Fruit fly (Drosophila melanogaster) ovary, adult (tissue): ENCODE results near the gene sky.
A peak's percentile ranks its signal among the peaks of the same experiment; 100 is the strongest.

Source experiments
- CG17801 ChIP-seq: fragments of 200-800 bp; optimal IDR thresholded peaks from 2 replicates; lab custom pipeline; 2019; ENCODE audit warnings: missing biosample characterization, mild to moderate bottlenecking, missing genetic modification characterization, moderate library complexity; ENCODE audit not compliant: partially characterized antibody

sky gene

DNA sequence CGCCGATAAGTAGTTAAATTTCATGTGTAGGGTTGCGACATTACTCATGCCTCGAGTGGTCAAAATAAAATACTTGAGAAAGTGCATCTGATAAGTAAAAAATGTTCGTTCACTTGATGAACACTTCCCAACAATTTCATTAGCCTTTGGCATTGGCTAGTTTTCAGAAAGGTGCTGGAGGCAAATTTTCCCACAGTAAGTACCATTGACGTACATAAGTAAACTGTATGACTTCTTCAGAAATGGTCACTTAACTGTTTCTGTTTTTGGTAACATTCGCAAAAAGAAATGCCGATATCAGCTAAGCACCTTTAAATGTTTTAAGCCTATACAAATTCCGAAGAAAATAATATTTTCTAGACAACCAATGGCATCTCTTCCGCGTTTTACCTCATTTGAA lies 35.6 kb downstream of the sky start:
- TF ChIP-seq CG17801 (GFP tag; lab: Kevin White, UChicago) = no peak

DNA sequence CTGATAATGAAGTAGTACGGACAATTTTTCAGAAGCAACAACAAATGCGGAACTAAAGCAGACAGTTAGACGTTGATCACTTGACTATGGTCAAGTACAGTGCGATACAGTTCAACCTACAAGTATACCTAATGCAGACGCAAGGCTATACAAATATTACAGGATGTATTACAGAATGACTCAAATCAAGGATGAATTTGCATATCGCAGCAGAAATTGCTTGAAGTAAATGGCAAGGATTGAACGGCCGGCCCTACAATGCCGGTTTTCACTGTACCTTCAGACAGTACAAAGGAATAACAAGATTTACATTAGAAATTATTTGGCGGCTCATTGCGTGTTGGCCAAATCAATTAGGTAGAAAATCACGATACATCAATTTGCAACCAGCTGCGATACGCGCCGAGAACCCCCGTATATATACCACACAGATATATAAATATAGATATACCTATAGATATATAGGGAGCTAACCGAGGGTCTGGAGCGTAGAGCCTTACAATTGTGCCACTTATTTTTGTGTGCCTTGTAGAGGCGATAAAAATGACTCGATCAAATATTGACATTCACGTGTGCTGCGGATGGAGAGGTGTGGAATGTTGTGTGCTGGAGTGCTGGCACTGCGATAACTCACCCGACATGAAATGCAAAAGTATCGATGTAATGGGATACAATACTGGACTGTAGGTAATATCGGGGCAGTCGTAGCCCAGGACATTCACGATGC lies 37.2 kb downstream of the sky start:
- no peak for TF ChIP-seq CG17801 (GFP tag; lab: Kevin White, UChicago)

DNA sequence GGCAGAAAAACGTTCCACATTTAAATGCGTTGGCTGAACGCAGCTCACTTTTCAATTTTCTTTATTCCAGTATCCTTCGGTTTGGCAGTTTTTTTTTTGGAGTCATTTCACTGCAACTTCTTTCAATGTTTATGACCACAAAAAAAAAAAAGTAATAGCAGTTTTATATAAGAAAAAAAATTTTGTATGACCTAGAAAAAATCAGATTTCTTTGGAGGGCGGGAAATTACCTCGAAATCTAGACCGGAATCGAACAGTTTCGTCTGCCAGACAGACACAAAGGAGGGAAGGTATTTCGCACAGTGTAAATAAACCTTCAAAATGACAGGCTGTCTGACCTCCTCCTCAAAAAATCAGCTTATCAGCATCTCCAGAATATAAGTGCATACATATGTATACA lies 38.3 kb downstream of the sky start:
- TF ChIP-seq CG17801 (GFP tag; lab: Kevin White, UChicago) = no peak

DNA sequence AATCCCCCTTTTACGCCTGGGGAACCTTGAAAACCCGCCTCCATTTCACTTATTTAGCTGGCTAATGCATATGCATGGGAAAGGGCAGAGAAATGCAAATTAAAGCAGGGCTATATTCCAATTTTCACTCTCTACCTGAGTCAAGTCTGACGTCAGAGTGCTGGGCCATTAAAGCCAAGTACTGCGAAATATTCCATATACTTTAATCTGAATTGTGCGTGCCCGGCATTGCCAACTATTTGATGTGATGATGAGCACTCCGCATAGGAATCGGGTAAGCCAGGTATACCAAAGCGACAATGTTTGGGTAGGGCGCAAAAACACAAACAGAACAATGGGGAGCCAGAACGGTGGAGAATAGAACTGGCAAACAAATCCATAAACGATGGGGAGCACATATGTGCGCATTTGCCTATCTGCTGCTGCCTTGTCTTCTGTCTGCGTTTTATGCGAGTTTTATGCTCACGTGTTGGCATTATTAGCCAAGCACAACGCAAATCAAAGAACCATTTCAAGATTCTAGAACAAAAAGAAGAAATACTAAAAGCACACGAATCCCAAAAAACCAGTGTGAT lies 39.1 kb downstream of the sky start:
- TF ChIP-seq CG17801 (GFP tag; lab: Kevin White, UChicago) = no peak

DNA sequence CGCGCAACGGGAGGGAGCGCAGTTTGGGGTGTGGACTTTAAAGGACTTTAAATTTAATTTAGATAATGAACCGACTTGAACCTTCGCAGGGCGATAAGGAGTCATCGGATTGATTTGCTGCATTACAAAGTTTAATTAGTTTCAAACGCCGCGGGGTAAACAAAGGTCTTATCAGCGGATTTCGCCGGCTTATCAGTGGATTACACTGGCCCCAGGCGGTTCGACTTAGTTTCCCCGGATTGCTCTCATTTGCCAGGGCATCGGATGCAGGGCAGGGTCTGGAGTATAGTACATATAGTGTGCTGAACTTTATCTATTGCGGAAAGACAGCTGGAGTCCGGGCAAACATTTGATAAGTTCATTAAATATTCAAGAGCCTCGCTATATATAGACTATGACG lies 40.3 kb downstream of the sky start:
- no peak for TF ChIP-seq CG17801 (GFP tag; lab: Kevin White, UChicago)

DNA sequence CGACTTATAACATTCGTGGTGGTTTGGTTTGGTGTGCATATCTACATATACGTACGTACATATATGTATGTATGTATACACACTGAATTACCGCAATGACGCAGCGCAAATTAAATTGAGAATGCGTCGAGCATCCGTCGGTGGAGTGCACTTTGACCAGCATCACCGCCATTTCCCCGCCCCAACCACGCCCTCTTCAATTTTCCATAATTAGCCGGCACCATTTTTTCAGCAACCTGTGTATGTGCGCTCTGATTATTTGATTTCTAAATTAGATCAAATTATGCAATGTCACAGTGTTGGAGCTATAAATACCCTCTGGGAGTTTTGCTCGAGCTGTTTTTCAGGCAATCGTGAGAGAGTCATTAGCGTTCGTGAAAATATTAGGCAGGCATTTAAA lies 40.7 kb downstream of the sky start:
- no peak for TF ChIP-seq CG17801 (GFP tag; lab: Kevin White, UChicago)

DNA sequence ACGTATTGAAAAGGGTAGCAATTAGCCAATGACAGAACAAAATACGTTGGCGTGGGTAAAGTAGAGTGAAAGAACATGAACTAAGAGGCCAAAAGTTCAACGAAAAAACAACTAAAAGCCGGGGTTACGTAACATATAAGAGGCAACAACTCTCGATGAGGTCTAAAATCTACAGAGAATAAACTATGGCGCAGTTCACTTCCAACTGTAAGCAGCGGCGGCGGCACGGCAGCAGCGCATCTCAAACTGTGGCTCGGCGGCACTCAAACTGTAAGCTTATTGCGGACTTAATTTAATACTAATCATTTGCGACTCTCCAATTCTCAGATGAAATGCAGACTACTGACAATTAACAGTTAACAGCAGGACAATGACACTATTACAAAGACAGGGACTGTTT lies 44.2 kb downstream of the sky start:
- no peak for TF ChIP-seq CG17801 (GFP tag; lab: Kevin White, UChicago)

DNA sequence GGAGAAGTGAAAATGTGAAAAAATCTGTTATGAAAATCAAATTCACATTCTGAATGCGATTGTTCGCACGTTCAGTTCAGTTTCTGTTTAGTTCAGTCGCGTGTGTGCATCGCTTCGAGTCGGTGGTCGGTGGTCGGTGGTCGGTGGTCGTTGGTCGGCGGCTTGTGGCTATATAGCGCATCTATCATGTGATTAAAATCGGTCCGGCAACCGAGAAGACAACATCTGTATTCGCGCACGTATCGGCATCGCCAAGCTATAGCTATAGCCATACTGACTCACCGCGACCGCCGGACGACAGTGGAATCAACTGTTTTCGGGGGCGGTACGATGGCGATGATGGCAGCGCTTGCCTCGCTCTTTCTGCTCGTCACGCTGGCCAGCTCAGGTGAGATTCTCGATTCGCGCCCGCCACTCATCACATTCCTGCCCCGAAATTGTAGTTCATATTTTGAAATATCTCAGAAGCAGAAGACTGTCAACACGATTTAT lies 48.9 kb downstream of the sky start, which contains the start of gene CG14401:
CG14401 (plus strand) TSS at position 51 of the 492 bp plus-strand sequence.
- TF ChIP-seq CG17801 (GFP tag; lab: Kevin White, UChicago) = no peak

DNA sequence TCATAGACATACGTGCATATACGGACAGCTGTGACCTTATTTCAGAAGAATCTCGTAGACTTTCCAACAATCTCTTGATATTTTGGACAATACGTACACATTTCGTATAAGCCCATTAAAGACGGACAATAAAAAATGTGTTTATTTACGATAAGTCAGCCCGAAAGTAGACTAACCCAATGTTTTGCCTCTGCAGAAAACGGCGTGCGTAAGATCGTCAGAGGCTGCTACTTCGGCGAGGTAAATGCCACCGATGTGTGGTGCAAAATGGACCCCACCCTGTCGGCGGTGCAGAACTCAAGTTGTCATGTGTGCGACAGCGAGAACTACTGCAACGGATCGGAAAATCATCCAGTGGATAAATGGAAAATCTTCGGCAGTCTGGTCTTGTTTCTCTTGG lies 49.8 kb downstream of the sky start:
- no peak for TF ChIP-seq CG17801 (GFP tag; lab: Kevin White, UChicago)

DNA sequence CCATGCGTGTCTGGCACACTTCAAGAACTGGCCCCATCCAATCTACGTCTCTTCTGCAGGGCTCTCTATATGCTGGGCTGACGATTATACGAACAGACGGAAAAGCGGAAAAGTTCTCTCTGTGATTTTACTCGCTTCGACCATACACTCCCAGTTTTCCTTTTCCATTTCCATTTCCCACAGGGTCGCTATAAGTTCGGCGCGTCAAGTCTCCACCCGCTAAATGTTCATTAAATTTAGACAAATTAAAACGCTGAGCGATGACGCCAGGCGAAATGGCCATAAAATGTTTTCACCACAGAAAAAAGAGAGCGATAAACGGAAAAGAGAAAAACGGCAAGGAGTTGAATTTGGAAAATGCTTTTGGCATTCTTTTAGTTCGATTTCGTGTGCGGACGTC lies 51.4 kb downstream of the sky start, which contains the start of gene CG31675:
CG31675 (plus strand) TSS at position 375 of the 400 bp plus-strand sequence.
- TF ChIP-seq CG17801 (GFP tag; lab: Kevin White, UChicago) = no peak

DNA sequence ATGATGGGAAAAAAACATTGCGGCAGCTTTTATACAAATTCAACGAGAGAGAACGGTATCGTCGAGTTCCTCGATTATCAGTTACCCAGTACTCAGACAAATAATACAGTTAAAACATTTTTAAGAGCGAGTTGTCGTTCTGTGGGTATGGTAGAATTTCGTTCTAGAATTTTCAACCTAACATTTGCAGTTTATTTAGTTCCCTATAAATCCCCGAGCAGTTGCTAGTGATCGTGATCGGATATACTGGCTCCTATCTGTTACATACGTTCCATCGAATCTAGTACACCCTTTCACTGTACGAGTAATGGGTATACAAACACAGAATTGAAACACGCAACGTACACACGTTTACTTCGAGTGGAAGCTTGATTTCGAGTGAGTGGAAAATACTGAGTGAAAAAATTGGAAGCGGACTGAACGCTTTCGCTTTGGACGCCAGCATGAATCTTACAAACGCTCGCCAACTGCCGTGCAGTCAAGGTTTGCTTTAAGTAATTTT lies 53.9 kb downstream of the sky start, which contains the start of gene CG9338:
CG9338 (plus strand) TSS at position 452 of the 502 bp plus-strand sequence.
- peak; percentile 73 for TF ChIP-seq CG17801 (GFP tag; lab: Kevin White, UChicago)

DNA sequence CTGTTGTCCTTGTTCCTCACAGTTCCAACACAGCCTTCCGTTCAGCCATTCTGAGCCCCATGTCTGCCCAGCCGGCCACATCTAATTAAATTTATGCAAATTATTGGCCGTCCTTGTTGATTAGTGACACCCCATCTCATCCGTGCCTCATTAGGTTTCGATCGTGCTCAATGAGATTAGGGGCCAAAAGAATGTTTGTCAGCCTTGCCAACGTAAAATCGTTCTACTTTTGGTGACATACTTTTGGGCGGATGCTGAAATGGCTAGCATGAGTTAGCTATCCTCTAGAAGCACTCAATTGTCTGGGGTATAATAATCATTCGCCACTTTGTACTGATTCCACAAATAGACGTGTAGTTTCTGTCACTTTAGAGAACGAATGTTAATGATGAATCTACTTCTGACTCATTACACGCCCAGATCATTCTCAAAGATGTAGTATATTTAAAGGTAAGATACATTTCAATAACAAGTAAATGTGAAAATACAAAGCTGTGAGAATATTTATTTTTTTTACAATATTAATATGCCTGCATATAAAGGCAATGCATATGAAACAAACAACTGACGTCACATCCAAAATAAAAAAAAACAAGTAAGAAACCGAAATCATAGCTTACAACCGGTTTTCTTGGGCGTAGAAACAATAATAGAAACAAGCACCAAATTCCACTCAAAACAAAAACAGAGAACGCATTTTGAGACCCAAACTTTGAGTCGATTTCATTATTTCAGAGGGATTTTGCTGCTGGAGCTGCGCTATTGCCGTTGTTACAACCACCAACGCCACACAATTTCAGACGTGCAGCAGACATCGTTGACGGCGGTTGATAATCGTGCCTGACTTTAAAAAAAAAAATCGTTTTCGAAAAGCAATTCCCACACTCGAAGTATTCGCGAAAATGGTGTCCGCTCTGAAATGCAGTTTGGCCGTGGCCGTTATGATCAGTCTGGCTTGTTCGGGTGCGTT lies 60.1 kb downstream of the sky start, which contains the start of gene bero:
bero (plus strand) TSS at position 325 of the 970 bp plus-strand sequence.
- TF ChIP-seq CG17801 (GFP tag; lab: Kevin White, UChicago) = no peak

DNA sequence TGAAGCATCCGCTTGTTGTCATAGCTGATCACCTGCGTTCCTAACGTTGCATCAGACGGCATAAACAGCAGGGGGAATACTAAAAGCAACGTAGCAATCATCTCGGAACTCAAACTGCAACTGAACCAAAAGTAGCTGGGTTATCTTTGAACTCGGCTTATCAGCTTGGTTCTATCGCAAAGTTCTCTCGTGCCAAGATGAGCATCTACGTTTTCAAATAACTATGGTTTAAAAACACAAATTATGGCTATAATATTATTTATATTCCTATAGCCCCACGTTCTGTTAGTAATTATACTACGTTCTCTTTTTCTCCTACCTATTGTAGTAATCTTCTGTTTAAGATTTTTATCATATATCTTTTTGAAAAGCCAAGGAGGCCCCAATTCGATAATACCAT lies 60.9 kb downstream of the sky start, which contains the start of gene CG14400:
CG14400 (minus strand) TSS at position 101 of the 400 bp plus-strand sequence.
- no peak for TF ChIP-seq CG17801 (GFP tag; lab: Kevin White, UChicago)

DNA sequence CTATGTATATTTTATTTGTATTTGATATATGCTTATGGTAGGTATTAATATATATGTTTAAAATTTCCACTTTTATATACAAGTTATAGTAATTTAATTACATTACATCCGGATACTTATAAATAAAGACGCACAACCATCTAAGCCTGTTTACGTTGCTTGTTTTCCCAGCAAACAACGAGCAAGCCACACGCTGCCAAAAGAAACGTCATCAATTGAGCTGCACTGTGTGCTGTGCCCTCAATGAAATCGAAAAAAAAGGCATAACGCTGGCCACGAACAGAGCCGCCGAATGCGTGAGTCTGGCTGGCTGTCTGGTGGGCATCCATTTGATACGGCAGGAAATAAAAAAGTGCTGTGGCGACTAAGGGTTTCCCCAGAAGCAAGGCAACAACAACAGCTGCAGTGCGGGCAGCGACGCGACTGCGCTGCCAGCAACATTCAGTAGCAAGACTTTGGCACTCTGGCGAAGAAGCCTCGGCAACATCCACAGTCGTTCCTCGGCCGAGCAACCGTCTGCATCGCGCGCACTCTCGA lies 66.6 kb downstream of the sky start, which contains the start of gene twit:
twit (plus strand) TSS at position 487 of the 537 bp plus-strand sequence.
- TF ChIP-seq CG17801 (GFP tag; lab: Kevin White, UChicago) = no peak
